Worm (Caenorhabditis elegans): ENCODE measurements around the gene F54D1.6.

F54D1.6 gene

DNA sequence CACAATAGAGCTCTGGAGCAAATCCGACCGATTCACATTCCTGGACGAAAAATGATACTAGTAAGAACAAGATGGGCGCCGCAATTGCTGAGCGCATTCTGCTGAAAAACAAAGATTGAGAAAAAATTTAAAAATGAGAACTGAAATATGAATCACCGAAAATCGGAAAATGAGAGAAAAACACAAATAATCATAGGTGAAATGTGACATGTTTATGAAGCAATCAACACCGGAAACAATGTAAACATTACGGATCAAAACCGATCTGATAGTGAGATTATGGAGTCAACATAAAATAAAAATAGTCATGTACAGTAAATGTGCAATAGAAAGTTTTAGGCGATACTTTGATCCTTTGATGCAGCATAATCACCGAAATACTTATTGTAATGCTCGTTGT, 26.3 kb downstream of the F54D1.6 start, which contains the start of gene dnj-2:
Gene dnj-2 (minus strand): TSS at position 101 of the 400 bp plus-strand sequence.
- no peak for TF ChIP-seq skn-1 (tag; optimal IDR thresholded peaks at IDR 0.05)
- no peak for TF ChIP-seq mdl-1 (tag; optimal IDR thresholded peaks at IDR 0.05)
- no peak for TF ChIP-seq R02D3.7 (tag; optimal IDR thresholded peaks at IDR 0.05)
- TF ChIP-seq nhr-21 (tag; optimal IDR thresholded peaks at IDR 0.05): no peak
- no peak for TF ChIP-seq snpc-4 (tag; optimal IDR thresholded peaks at IDR 0.05)
- no peak for TF ChIP-seq ama-1 (optimal IDR thresholded peaks at IDR 0.05)
- TF ChIP-seq lin-11 (tag; optimal IDR thresholded peaks at IDR 0.05): no peak
- no peak for TF ChIP-seq elt-3 (tag; optimal IDR thresholded peaks at IDR 0.05)
- TF ChIP-seq sma-9 (GFP tag; optimal IDR thresholded peaks at IDR 0.05): no peak
- TF ChIP-seq sma-9 (tag; optimal IDR thresholded peaks at IDR 0.05): no peak
- TF ChIP-seq unc-39 (tag; optimal IDR thresholded peaks at IDR 0.05): no peak
- TF ChIP-seq peb-1 (tag; optimal IDR thresholded peaks at IDR 0.05): no peak
- no peak for TF ChIP-seq nhr-12 (tag; optimal IDR thresholded peaks at IDR 0.05)
- TF ChIP-seq lin-39 (tag; optimal IDR thresholded peaks at IDR 0.05): no peak
- no peak for TF ChIP-seq F13H6.1 (tag; optimal IDR thresholded peaks at IDR 0.05)

DNA sequence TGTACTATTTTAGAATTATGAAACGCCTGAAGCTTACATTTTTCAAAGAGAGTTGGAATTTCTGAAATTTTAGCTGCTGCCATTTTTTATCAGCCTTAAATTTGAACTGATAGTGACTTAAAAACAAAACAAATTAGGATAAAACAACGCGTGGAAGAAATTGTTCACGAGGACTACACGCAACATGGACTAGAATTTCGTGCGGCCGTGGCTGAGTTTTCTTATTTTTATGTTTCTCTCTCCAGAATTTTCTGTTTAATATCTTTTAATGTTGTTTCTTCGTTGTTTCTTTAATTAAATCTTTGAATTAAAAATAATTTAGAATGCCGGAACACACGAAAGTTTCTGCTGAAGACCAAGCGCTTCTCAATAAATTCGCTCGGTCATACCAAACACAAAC, 27.3 kb downstream of the F54D1.6 start, which contains the start of the genes B0035.3, B0035.22 and pfd-4:
Gene B0035.3 (minus strand): TSS at position 114 of the 400 bp plus-strand sequence.
Gene B0035.22 (plus strand): TSS at position 269 of the 400 bp plus-strand sequence.
Gene pfd-4 (plus strand): TSS at position 323 of the 400 bp plus-strand sequence.
- TF ChIP-seq sma-3 (GFP tag; optimal IDR thresholded peaks at IDR 0.05) (peak; percentile 53), mab-5 (tag; optimal IDR thresholded peaks at IDR 0.05) (no peak), mbf-1 (tag; optimal IDR thresholded peaks at IDR 0.05) (no peak), unc-55 (GFP tag; optimal IDR thresholded peaks at IDR 0.05) (peak; percentile 76), gmeb-1 (tag; optimal IDR thresholded peaks at IDR 0.05) (peak; percentile 38), sem-4 (tag; optimal IDR thresholded peaks at IDR 0.05) (peak; percentile 53), lin-13 (GFP tag; optimal IDR thresholded peaks at IDR 0.05) (peak; percentile 36), nhr-129 (tag; optimal IDR thresholded peaks at IDR 0.05) (no peak), F13H6.1 (tag; optimal IDR thresholded peaks at IDR 0.05) (peak; percentile 50), C34F6.9 (tag; optimal IDR thresholded peaks at IDR 0.05) (peak; percentile 73), crh-2 (tag; optimal IDR thresholded peaks at IDR 0.05) (peak; percentile 72), sma-9 (GFP tag; optimal IDR thresholded peaks at IDR 0.05) (peak; percentile 66), sma-9 (tag; optimal IDR thresholded peaks at IDR 0.05) (no peak), lsy-2 (tag; optimal IDR thresholded peaks at IDR 0.05) (peak; percentile 1 to 79), alr-1 (tag; optimal IDR thresholded peaks at IDR 0.05) (no peak)

DNA sequence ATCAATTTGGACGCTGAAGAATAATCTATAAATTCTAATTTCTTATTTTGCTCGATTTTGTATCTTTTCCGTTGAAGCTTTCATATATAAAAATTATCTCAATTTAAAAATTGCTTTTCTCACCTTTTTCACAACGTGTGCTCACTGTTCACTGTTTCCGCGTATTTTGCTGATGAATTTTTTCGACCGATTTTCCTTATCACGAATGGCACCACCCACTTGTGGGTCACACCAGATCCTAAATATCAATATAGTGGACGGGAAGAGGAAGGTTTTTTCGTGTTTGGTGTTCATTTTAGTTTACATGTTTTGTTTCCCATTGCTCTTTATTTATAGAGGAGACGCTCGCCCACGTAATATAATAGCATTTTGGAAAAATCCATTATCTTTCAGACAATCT, 28.1 kb downstream of the F54D1.6 start:
- TF ChIP-seq snpc-4 (tag; optimal IDR thresholded peaks at IDR 0.05): no peak
- TF ChIP-seq nhr-237 (tag; optimal IDR thresholded peaks at IDR 0.05): no peak
- TF ChIP-seq nhr-21 (tag; optimal IDR thresholded peaks at IDR 0.05): no peak
- no peak for TF ChIP-seq unc-62 (GFP tag; optimal IDR thresholded peaks at IDR 0.05)
- no peak for TF ChIP-seq ztf-11 (tag; optimal IDR thresholded peaks at IDR 0.05)
- no peak for TF ChIP-seq lin-13 (GFP tag; optimal IDR thresholded peaks at IDR 0.05)
- TF ChIP-seq sem-4 (tag; optimal IDR thresholded peaks at IDR 0.05): no peak
- TF ChIP-seq nhr-129 (tag; optimal IDR thresholded peaks at IDR 0.05): no peak
- TF ChIP-seq unc-55 (GFP tag; optimal IDR thresholded peaks at IDR 0.05): no peak
- TF ChIP-seq unc-39 (tag; optimal IDR thresholded peaks at IDR 0.05): no peak
- no peak for TF ChIP-seq ama-1 (optimal IDR thresholded peaks at IDR 0.05)
- TF ChIP-seq ZK546.5 (tag; optimal IDR thresholded peaks at IDR 0.05): no peak
- TF ChIP-seq elt-1 (tag; optimal IDR thresholded peaks at IDR 0.05): no peak

DNA sequence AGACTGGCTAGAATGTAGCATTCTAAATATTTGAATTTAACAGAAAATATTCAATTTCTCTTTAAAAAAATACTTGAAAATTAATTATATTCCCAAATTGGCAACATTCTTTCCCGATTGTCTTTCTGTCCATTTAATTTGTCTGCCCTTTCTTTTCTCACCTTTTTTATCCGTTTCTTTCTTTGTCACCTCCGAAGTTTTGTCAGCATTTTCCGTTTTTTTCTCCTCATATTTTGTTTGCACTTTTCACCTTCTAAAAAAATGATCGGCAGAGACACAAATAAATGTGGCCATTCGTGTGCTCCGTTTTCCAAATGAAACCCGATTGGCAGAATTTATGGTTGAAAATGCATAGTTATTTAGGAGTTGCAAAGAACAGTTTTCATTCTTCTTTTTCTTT, 28.5 kb downstream of the F54D1.6 start:
- TF ChIP-seq blmp-1 (tag; optimal IDR thresholded peaks at IDR 0.05; ENCODE audit: insufficient read depth): no peak
- TF ChIP-seq sem-4 (tag; optimal IDR thresholded peaks at IDR 0.05): no peak
- no peak for TF ChIP-seq ceh-16 (tag; optimal IDR thresholded peaks at IDR 0.05)
- TF ChIP-seq mab-5 (tag; optimal IDR thresholded peaks at IDR 0.05): no peak
- TF ChIP-seq lsy-2 (tag; optimal IDR thresholded peaks at IDR 0.05): peak in 1 of 2 experiments; percentile 0
- no peak for TF ChIP-seq mbf-1 (tag; optimal IDR thresholded peaks at IDR 0.05)

DNA sequence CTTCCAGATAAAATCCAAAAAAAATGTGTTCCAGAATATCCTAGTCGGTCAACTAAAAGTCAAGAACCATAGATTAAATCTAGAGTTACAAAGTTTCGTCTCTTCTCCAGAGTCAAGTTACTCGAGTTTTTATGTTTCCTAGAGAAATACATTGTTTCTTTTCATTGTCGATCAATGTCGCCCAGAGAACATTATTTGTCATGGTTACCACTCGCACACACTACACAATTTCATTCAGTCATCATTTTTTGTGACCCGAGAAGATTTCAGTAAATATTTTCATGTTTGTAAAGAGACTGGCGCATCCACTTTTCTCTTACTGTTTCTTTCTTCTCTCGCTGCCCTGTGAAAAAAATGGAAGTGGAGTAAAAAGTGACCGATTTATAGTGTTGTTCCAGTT, 29.0 kb downstream of the F54D1.6 start:
- TF ChIP-seq crh-2 (tag; optimal IDR thresholded peaks at IDR 0.05) (no peak), alr-1 (tag; optimal IDR thresholded peaks at IDR 0.05) (no peak), dmd-4 (tag; optimal IDR thresholded peaks at IDR 0.05) (no peak), nhr-21 (tag; optimal IDR thresholded peaks at IDR 0.05) (no peak), sem-4 (tag; optimal IDR thresholded peaks at IDR 0.05) (no peak), peb-1 (tag; optimal IDR thresholded peaks at IDR 0.05) (no peak), mab-5 (tag; optimal IDR thresholded peaks at IDR 0.05) (no peak), ztf-4 (tag; optimal IDR thresholded peaks at IDR 0.05) (no peak), Y55F3AM.14 (GFP tag; optimal IDR thresholded peaks at IDR 0.05) (no peak), unc-55 (GFP tag; optimal IDR thresholded peaks at IDR 0.05) (no peak), ZK546.5 (tag; optimal IDR thresholded peaks at IDR 0.05) (no peak), nhr-23 (tag; optimal IDR thresholded peaks at IDR 0.05) (no peak), sma-9 (GFP tag; optimal IDR thresholded peaks at IDR 0.05) (no peak), sma-9 (tag; optimal IDR thresholded peaks at IDR 0.05) (no peak), ceh-16 (tag; optimal IDR thresholded peaks at IDR 0.05) (no peak), elt-1 (tag; optimal IDR thresholded peaks at IDR 0.05) (no peak), gmeb-1 (tag; optimal IDR thresholded peaks at IDR 0.05) (no peak), aly-2 (tag; optimal IDR thresholded peaks at IDR 0.05) (no peak)
